Fruit fly (Drosophila melanogaster) whole organism, larva: Measurements from ENCODE around the gene Neurochondrin.

Experiments
- noc ChIP-seq: fragments of 200-800 bp; sonication (Bioruptor generic); optimal IDR thresholded peaks from 3 replicates; lab custom pipeline; 2019; ENCODE audit warnings: missing biosample characterization, mild to moderate bottlenecking, missing genetic modification characterization, moderate library complexity

Gene Neurochondrin

dm6 chr3R:6435219-6435618 lies 33.0 kb upstream of the Neurochondrin start:
- no peak for TF ChIP-seq noc (tag; lab: Kevin White, UChicago)

DNA sequence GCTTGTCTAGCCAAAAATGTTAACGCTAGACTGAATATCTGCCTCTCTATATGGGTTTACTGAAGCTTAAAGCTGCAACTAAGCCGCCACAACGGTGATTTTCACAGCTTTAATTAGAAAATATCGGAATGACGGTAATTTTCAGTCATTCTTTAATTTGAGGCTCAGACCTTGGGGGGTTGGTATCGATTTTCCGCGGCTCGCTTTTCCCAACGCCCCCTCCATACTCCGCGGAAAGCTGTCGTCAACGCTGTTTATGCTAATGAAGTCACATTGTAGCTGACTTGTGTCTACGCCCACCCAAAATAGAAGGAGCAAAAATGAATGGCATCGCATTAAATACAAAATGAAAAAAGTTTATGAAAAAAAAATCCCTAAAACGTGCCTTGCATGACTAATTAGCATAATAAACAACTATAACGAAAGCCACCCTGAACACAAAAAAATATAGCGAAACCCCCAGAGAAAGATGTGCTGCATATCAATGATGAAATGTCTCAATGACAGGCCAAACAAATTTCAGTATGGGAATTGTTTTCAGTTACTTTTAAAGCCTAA lies 32.4 kb upstream of the Neurochondrin start:
- TF ChIP-seq noc (tag; lab: Kevin White, UChicago): no peak

DNA sequence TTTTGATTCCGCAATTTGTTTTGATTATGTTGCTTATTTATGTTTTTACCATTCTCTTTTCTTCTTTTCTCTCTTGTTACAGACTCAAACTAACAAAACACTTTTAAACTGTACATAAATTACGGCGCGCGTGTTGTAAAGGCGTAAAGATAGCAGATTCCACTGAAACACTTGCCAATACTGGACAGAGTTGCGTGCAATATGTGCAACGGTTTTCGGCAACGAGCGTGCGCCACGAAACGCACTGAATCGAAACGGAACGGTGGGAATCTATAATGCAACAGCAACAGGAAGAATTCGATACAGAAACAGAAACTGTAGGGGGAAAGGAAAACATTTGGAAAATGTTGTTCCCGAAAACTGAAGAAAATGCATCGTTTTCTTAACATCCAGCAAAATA lies 31.6 kb upstream of the Neurochondrin start:
- no peak for TF ChIP-seq noc (tag; lab: Kevin White, UChicago)

- TF ChIP-seq noc (tag; lab: Kevin White, UChicago): no peak
Measured at dm6 chr3R:6456140-6457054, 11.8 kb upstream of the Neurochondrin start, which contains the start of gene CG9727. Gene CG9727 (minus strand): TSS chr3R:6456676.

DNA sequence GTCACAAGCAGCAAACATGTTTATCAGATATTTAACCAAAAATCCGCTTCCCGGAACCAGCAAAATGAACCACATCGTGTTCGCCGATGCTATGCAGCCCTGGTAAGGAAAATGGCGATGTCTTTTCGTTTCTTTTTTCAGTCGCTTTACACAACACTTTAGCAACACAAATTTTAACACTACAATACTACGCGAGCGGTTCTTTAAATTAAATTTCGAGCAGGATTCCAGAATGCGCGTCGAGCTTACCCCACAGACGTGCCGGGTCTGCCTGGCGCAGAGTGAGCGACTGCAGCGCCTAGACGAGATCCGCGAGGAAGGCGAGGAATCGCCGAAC lies 11.2 kb upstream of the Neurochondrin start, which contains the start of gene Zif:
TSS of gene Zif (plus strand) at position 34 of the 337 bp plus-strand sequence.
- peak; percentile 28 for TF ChIP-seq noc (tag; lab: Kevin White, UChicago)

- TF ChIP-seq noc (tag; lab: Kevin White, UChicago): no peak
Measured at dm6 chr3R:6460589-6461141, 7.6 kb upstream of the Neurochondrin start.

- no peak for TF ChIP-seq noc (tag; lab: Kevin White, UChicago)
Measured at dm6 chr3R:6462978-6463377, 5.3 kb upstream of the Neurochondrin start.

dm6 chr3R:6467646-6468350 lies 439 bp upstream of the Neurochondrin start:
- no peak for TF ChIP-seq noc (tag; lab: Kevin White, UChicago)

DNA sequence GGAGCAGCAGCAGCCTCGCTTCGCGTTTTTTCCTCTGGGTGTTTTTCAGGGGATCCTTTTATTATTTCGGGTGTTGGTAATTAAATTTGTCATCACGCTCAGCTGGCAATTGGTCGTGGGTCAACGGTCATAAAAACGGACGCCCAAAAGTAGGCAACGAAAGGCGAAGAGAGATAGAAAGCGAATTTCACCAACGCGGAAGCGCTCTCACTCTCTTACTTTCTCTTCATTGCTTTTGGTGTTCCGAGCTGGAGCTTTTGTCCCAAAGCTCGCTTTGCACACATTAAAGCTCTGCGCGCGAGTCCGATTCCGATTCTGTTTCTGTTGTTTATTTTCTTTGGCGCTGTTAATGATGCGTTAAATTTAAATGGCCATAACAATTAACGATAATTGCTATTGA lies 6.2 kb downstream of the Neurochondrin start:
- TF ChIP-seq noc (tag; lab: Kevin White, UChicago): no peak

DNA sequence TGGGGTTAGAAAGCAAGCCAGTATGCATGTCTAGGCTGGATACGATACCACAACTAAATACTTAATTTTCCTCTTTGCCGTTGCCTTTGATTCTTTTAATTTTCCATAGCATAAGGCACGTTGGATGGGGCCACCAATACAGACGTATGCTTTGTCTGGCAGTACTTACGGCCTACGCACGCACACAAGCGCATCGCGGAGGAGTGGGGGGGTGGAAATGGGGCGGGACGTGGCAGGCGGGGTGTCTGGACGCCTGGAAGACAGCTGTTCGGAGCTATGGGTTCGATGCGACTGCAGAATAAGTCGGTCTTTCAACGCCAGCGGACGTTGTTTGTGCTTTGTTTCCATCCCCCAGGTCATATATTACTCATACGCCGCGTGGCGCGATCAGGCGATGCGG lies 8.2 kb downstream of the Neurochondrin start:
- no peak for TF ChIP-seq noc (tag; lab: Kevin White, UChicago)

DNA sequence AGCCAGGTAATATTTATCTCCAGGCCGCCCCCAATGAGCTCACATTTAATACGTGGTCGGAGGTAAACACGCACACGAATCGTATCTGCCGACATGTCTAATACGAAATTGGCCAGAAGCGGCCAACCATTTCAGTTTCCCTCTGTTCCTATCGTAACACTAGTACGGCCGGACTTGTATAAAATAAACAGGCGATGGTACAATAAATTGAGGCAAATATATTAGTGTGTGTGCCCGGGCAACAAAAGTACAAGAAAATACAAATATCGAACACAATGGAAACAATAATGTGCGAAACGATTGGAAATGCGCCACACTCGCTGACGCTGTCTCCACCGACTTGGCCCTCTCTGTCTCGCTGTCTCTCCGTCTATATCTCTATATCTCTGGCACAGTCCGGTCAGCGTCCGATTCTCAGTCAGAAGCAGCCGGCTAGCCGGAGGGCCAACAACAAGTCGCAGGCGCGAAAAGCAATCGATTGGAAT lies 9.7 kb downstream of the Neurochondrin start, which contains the start of gene CG15186:
TSS of gene CG15186 (plus strand) at position 435 of the 485 bp plus-strand sequence.
- TF ChIP-seq noc (tag; lab: Kevin White, UChicago): no peak

DNA sequence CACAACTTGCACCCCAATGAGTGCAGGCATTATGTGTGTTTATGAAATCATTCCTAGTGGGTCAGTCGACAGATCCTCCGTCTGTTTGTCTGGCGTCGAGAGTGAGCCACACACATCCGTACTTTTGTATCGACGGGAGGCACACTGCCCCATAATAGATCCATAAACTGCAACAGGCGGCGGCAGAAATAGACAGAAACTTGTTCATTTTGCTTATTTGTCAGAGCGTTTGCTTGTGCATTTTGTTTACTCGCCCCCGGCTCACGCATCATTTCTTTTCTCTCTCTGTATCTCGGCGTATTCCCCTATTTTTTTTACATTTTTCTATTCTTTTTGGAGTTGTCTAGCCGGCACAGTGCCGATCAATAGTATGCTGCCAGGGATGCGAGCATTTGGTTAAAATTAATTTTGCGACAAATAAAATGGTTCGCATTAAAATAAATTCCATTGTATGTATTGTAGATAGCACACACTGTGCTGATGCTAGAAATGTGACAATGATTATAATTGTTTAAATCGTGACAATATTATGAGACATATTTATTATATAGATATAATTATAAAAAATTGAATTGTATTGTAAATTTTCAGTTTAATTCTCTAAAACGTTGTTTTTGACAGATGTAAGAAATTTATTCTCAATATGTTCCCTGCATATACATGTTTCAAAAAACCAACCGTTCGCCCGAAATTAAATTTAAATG lies 13.7 kb downstream of the Neurochondrin start:
- no peak for TF ChIP-seq noc (tag; lab: Kevin White, UChicago)

DNA sequence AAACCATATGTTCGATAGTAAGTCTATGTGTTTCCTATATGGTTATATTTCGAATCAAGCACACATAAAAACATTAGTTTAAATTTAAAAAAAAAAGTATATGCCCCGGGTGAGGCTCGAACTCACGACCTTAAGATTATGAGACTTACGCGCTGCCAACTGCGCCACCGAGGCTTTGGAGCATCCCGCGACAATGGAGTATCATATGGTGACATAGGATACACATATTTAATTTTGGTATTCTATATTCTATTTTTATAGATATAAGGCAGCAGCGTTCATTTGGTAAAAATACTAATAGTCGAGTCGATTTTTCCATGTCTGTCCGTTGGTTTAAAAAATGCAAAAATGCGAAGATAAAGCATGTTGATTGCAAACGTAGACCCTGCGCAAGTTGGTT lies 27.7 kb downstream of the Neurochondrin start:
- TF ChIP-seq noc (tag; lab: Kevin White, UChicago): no peak

dm6 chr3R:6504408-6504807 lies 36.2 kb downstream of the Neurochondrin start:
- TF ChIP-seq noc (tag; lab: Kevin White, UChicago): no peak
